Worm (Caenorhabditis elegans): ENCODE measurements around the gene ift-43.

ce11 chrII:5665029-5665428 lies 4.4 kb upstream of the ift-43 start, which contains the start of gene C25H3.15:
- TF ChIP-seq nhr-76 (tag; optimal IDR thresholded peaks at IDR 0.05) (no peak), snpc-4 (tag; optimal IDR thresholded peaks at IDR 0.05) (no peak)

Measured in whole organism, mixed stage, embryonic.